Worm (Caenorhabditis elegans) whole organism, L3 larva: Measurements from ENCODE around the gene sax-7.

Source experiments
- daf-12 ChIP-seq: fragments of 150-350 bp; optimal IDR thresholded peaks from 2 replicates; lab custom pipeline; 2014; ENCODE audit warnings: missing biosample characterization, missing genetic modification reagents, missing genetic modification characterization
- nhr-28 ChIP-seq: fragments of 150-350 bp; optimal IDR thresholded peaks from 2 replicates; lab custom pipeline; 2014; ENCODE audit warnings: missing biosample characterization, missing genetic modification characterization

- TF ChIP-seq daf-12 (tag; lab: Kevin White, UChicago) (no peak), nhr-28 (tag; lab: Kevin White, UChicago) (no peak)
Observed at ce11 chrIV:8013849-8014248, 48.6 kb upstream of the sax-7 start, which contains the start of gene C26B2.8.
